Fruit fly (Drosophila melanogaster): ENCODE data around the gene CG31674.

CG31674 gene

DNA sequence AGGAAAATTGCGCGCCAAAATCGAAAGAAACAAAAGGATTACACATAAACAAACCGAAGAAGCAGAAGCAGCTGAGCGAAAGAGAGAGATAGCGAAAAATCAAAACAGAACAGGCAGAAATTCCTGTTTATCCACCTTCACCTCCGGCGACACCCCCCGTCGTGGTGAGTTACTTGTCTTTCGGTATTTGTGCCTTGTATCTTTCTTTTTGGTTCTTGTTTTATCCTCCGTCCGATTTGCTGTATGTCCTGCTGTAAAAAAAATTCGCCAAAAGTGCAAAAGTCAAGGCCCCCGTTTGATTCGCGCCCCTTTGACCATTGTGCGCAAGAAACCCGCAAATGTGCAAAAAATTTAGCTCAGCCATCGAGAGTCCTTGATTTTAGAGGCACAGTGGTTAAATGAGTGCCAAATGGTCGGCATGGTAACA lies 32.7 kb upstream of the CG31674 start (continued):
- TF ChIP-seq NC2α (GFP tag; optimal IDR thresholded peaks at IDR 0.05) (no peak), Med (GFP tag) (peak; percentile 53), CG8388 (GFP tag; optimal IDR thresholded peaks at IDR 0.05) (no peak), rib (GFP tag; IDR thresholded peaks at IDR 0.05) (0 out of 2 replicates have a peak, but pooled peaks have one; percentile 11), tll (GFP tag; optimal IDR thresholded peaks at IDR 0.05) (peak in 1 of 2 experiments; percentile 57), CG15479 (GFP tag; optimal IDR thresholded peaks at IDR 0.05) (peak; percentile 70), CG1832 (GFP tag; optimal IDR thresholded peaks at IDR 0.05) (peak; percentile 15), Neu2 (GFP tag; optimal IDR thresholded peaks at IDR 0.05; ENCODE audit: borderline replicate concordance) (no peak), crp (GFP tag; optimal IDR thresholded peaks at IDR 0.05) (no peak), Atf6 (GFP tag; IDR thresholded peaks at IDR 0.05) (no peak), CG10267 (tag; optimal IDR thresholded peaks at IDR 0.05) (no peak), CG15011 (GFP tag; optimal IDR thresholded peaks at IDR 0.05) (no peak), Bteb2 (GFP tag; optimal IDR thresholded peaks at IDR 0.05) (no peak), CG14050 (GFP tag; IDR thresholded peaks at IDR 0.05) (no peak), fd96Cb (tag; optimal IDR thresholded peaks at IDR 0.05) (no peak), CG4404 (GFP tag; IDR thresholded peaks at IDR 0.05) (no peak), yki (optimal IDR thresholded peaks at IDR 0.05) (no peak), CG9932 (GFP tag; IDR thresholded peaks at IDR 0.05) (no peak), CG18619 (GFP tag; optimal IDR thresholded peaks at IDR 0.05) (no peak), CG16815 (GFP tag; optimal IDR thresholded peaks at IDR 0.05) (no peak), CG2712 (tag; optimal IDR thresholded peaks at IDR 0.05) (no peak), CG30020 (tag; optimal IDR thresholded peaks at IDR 0.05) (no peak), CG3281 (GFP tag; optimal IDR thresholded peaks at IDR 0.05) (no peak), zf30C (GFP tag; optimal IDR thresholded peaks at IDR 0.05) (no peak), Sry-β (GFP tag; optimal IDR thresholded peaks at IDR 0.05) (no peak), stwl (tag; optimal IDR thresholded peaks at IDR 0.05) (peak; percentile 12), cg (GFP tag; optimal IDR thresholded peaks at IDR 0.05) (no peak), Ets97D (GFP tag; optimal IDR thresholded peaks at IDR 0.05) (no peak), CG33557 (GFP tag; optimal IDR thresholded peaks at IDR 0.05) (no peak), wor (GFP tag; IDR thresholded peaks at IDR 0.05) (no peak), Mad (GFP tag; optimal IDR thresholded peaks at IDR 0.05) (no peak), scrt (GFP tag; optimal IDR thresholded peaks at IDR 0.05) (no peak), Fer1 (GFP tag; optimal IDR thresholded peaks at IDR 0.05) (no peak), CG7963 (GFP tag; IDR thresholded peaks at IDR 0.05; ENCODE audit: partially characterized antibody) (no peak), jigr1 (GFP tag; IDR thresholded peaks at IDR 0.05) (no peak), Vsx1 (GFP tag; optimal IDR thresholded peaks at IDR 0.05) (no peak), disco-r (GFP tag; optimal IDR thresholded peaks at IDR 0.05) (no peak), kni (GFP tag; optimal IDR thresholded peaks at IDR 0.05) (no peak), fu2 (GFP tag; optimal IDR thresholded peaks at IDR 0.05) (no peak), CG7928 (GFP tag; optimal IDR thresholded peaks at IDR 0.05) (no peak), lov (optimal IDR thresholded peaks at IDR 0.05) (no peak), lov (GFP tag; IDR thresholded peaks at IDR 0.05) (no peak), Ssrp (tag; optimal IDR thresholded peaks at IDR 0.05) (no peak), nerfin-1 (tag; optimal IDR thresholded peaks at IDR 0.05) (peak; percentile 92), CG13894 (tag; optimal IDR thresholded peaks at IDR 0.05) (peak; percentile 92), Sry-δ (GFP tag; optimal IDR thresholded peaks at IDR 0.05) (no peak), pros (GFP tag; optimal IDR thresholded peaks at IDR 0.05) (peak; percentile 32), gfzf (GFP tag; optimal IDR thresholded peaks at IDR 0.05) (no peak), Oaz (GFP tag; IDR thresholded peaks at IDR 0.05) (no peak), CG18599 (GFP tag; optimal IDR thresholded peaks at IDR 0.05) (peak; percentile 30), nom (GFP tag; optimal IDR thresholded peaks at IDR 0.05) (peak; percentile 62)

Data from whole organism, embryonic.